Worm (Caenorhabditis elegans) whole organism, L2 larva: ENCODE measurements around the gene C01F6.14.

Experiments
- C34F6.9 ChIP-seq: fragments of 150-350 bp; optimal IDR thresholded peaks from 2 replicates; lab custom pipeline; 2014; ENCODE audit warnings: missing biosample characterization, missing genetic modification characterization
- F13H6.1 ChIP-seq: sonication (generic microtip); optimal IDR thresholded peaks from 2 replicates; lab custom pipeline; 2016; ENCODE audit warnings: missing genetic modification characterization, missing compliant biosample characterization
- R02D3.7 ChIP-seq: fragments of 150-350 bp; optimal IDR thresholded peaks from 2 replicates; lab custom pipeline; 2014; ENCODE audit warnings: missing biosample characterization, missing genetic modification characterization
- Y55F3AM.14 ChIP-seq: fragments of 200-800 bp; sonication (Bioruptor generic); optimal IDR thresholded peaks from 2 replicates; lab custom pipeline; 2018; ENCODE audit warnings: mild to moderate bottlenecking, missing genetic modification characterization, missing compliant biosample characterization
- ZK546.5 ChIP-seq: sonication (generic microtip); optimal IDR thresholded peaks from 2 replicates; lab custom pipeline; 2017; ENCODE audit warnings: missing biosample characterization, missing genetic modification characterization
- alr-1 ChIP-seq: fragments of 150-350 bp; optimal IDR thresholded peaks from 2 replicates; lab custom pipeline; 2014; ENCODE audit warnings: missing biosample characterization, missing genetic modification characterization
- aly-2 ChIP-seq: fragments of 150-350 bp; optimal IDR thresholded peaks from 2 replicates; lab custom pipeline; 2014; ENCODE audit warnings: missing biosample characterization, missing genetic modification characterization
- blmp-1 ChIP-seq: sonication (generic microtip); optimal IDR thresholded peaks from 2 replicates; lab custom pipeline; 2017; ENCODE audit warnings: missing genetic modification characterization, mild to moderate bottlenecking, missing compliant biosample characterization, antibody characterized with exemption, moderate library complexity; ENCODE audit not compliant: insufficient read depth
- ceh-16 ChIP-seq: fragments of 150-350 bp; optimal IDR thresholded peaks from 2 replicates; lab custom pipeline; 2014; ENCODE audit warnings: missing biosample characterization, missing genetic modification characterization
- ceh-82 ChIP-seq: fragments of 150-350 bp; optimal IDR thresholded peaks from 2 replicates; lab custom pipeline; 2014; ENCODE audit warnings: missing biosample characterization, missing genetic modification characterization
- crh-2 ChIP-seq: sonication (generic microtip); optimal IDR thresholded peaks from 2 replicates; lab custom pipeline; 2017; ENCODE audit warnings: missing biosample characterization, missing genetic modification characterization
- dmd-4 ChIP-seq: sonication (generic microtip); optimal IDR thresholded peaks from 2 replicates; lab custom pipeline; 2017; ENCODE audit warnings: missing biosample characterization, missing genetic modification characterization
- egl-27 ChIP-seq: sonication (generic microtip); optimal IDR thresholded peaks from 3 replicates; lab custom pipeline; 2017; ENCODE audit warnings: missing biosample characterization, missing genetic modification reagents, missing genetic modification characterization
- elt-1 ChIP-seq: fragments of 150-350 bp; optimal IDR thresholded peaks from 2 replicates; lab custom pipeline; 2014; ENCODE audit warnings: missing biosample characterization, missing genetic modification characterization
- elt-3 ChIP-seq: sonication (generic microtip); optimal IDR thresholded peaks from 2 replicates; lab custom pipeline; 2017; ENCODE audit warnings: missing biosample characterization, missing genetic modification characterization
- fos-1 ChIP-seq: fragments of 150-350 bp; optimal IDR thresholded peaks from 2 replicates; lab custom pipeline; 2014; ENCODE audit warnings: missing biosample characterization, missing genetic modification characterization
- gmeb-1 ChIP-seq: fragments of 150-350 bp; optimal IDR thresholded peaks from 2 replicates; lab custom pipeline; 2014; ENCODE audit warnings: missing biosample characterization, missing genetic modification characterization
- lin-11 ChIP-seq: fragments of 150-350 bp; sonication (generic microtip); optimal IDR thresholded peaks from 2 replicates; lab custom pipeline; 2014; ENCODE audit warnings: missing biosample characterization, missing genetic modification characterization, inconsistent platforms, mixed read lengths
- lin-13 ChIP-seq: fragments of 150-350 bp; optimal IDR thresholded peaks from 2 replicates; lab custom pipeline; 2014; ENCODE audit warnings: missing biosample characterization, missing genetic modification reagents, missing genetic modification characterization
- lin-39 ChIP-seq: fragments of 150-350 bp; optimal IDR thresholded peaks from 2 replicates; lab custom pipeline; 2014; ENCODE audit warnings: missing biosample characterization, missing genetic modification reagents, missing genetic modification characterization
- lsy-2 ChIP-seq, 2 experiments: fragments of 150-350 bp in 1 of 2; sonication (generic microtip) in 1 of 2; optimal IDR thresholded peaks; 2 replicates each; lab custom pipeline; 2014 to 2017; ENCODE audit warnings: missing biosample characterization in 2 of 2, missing genetic modification characterization in 2 of 2
- mab-5 ChIP-seq: fragments of 150-350 bp; optimal IDR thresholded peaks from 2 replicates; lab custom pipeline; 2014; ENCODE audit warnings: missing biosample characterization, missing genetic modification characterization
- mbf-1 ChIP-seq: sonication (generic microtip); optimal IDR thresholded peaks from 2 replicates; lab custom pipeline; 2017; ENCODE audit warnings: missing biosample characterization, missing genetic modification characterization
- mdl-1 ChIP-seq, 2 experiments: fragments of 150-350 bp in 1 of 2; sonication (generic microtip) in 1 of 2; optimal IDR thresholded peaks; 2 replicates each; lab custom pipeline; 2017; ENCODE audit warnings: missing biosample characterization in 2 of 2, missing genetic modification characterization in 2 of 2
- nhr-11 ChIP-seq: fragments of 150-350 bp; optimal IDR thresholded peaks from 2 replicates; lab custom pipeline; 2014; ENCODE audit warnings: missing biosample characterization, missing genetic modification characterization
- nhr-12 ChIP-seq: fragments of 150-350 bp; optimal IDR thresholded peaks from 2 replicates; lab custom pipeline; 2014; ENCODE audit warnings: missing biosample characterization, missing genetic modification characterization
- nhr-129 ChIP-seq: fragments of 150-350 bp; optimal IDR thresholded peaks from 2 replicates; lab custom pipeline; 2014; ENCODE audit warnings: missing biosample characterization, missing genetic modification characterization
- nhr-21 ChIP-seq: fragments of 150-350 bp; optimal IDR thresholded peaks from 2 replicates; lab custom pipeline; 2014; ENCODE audit warnings: missing biosample characterization, missing genetic modification characterization
- nhr-23 ChIP-seq: fragments of 150-350 bp; optimal IDR thresholded peaks from 2 replicates; lab custom pipeline; 2014; ENCODE audit warnings: missing biosample characterization, missing genetic modification reagents, missing genetic modification characterization
- nhr-237 ChIP-seq: fragments of 150-350 bp; optimal IDR thresholded peaks from 2 replicates; lab custom pipeline; 2014; ENCODE audit warnings: missing biosample characterization, missing genetic modification characterization
- nhr-25 ChIP-seq: fragments of 150-350 bp; sonication (generic microtip); optimal IDR thresholded peaks from 3 replicates; lab custom pipeline; 2014; ENCODE audit warnings: missing biosample characterization, missing genetic modification characterization
- nhr-6 ChIP-seq: fragments of 150-350 bp; optimal IDR thresholded peaks from 2 replicates; lab custom pipeline; 2014; ENCODE audit warnings: missing biosample characterization, missing genetic modification characterization
- nhr-77 ChIP-seq: fragments of 150-350 bp; optimal IDR thresholded peaks from 2 replicates; lab custom pipeline; 2014; ENCODE audit warnings: missing biosample characterization, missing genetic modification characterization
- peb-1 ChIP-seq: fragments of 150-350 bp; optimal IDR thresholded peaks from 2 replicates; lab custom pipeline; 2014; ENCODE audit warnings: missing biosample characterization, missing genetic modification characterization
- sem-4 ChIP-seq: fragments of 150-350 bp; optimal IDR thresholded peaks from 2 replicates; lab custom pipeline; 2014; ENCODE audit warnings: missing biosample characterization, missing genetic modification reagents, missing genetic modification characterization
- skn-1 ChIP-seq: sonication (generic microtip); optimal IDR thresholded peaks from 2 replicates; lab custom pipeline; 2017; ENCODE audit warnings: missing biosample characterization, missing genetic modification characterization
- sma-3 ChIP-seq: sonication (generic microtip); optimal IDR thresholded peaks from 2 replicates; lab custom pipeline; 2016; ENCODE audit warnings: missing genetic modification reagents, missing genetic modification characterization, missing compliant biosample characterization
- sma-9 ChIP-seq, 2 experiments: fragments of 150-350 bp in 1 of 2; sonication (generic microtip) in 1 of 2; optimal IDR thresholded peaks; 2 replicates each; lab custom pipeline; 2014 to 2016; ENCODE audit warnings: missing genetic modification characterization in 2 of 2, mild to moderate bottlenecking in 1 of 2, missing biosample characterization in 1 of 2, missing compliant biosample characterization in 1 of 2, missing genetic modification reagents in 1 of 2, moderate library complexity in 1 of 2
- snpc-4 ChIP-seq: fragments of 150-350 bp; optimal IDR thresholded peaks from 2 replicates; lab custom pipeline; 2014; ENCODE audit warnings: missing biosample characterization, missing genetic modification characterization
- unc-39 ChIP-seq: fragments of 150-350 bp; optimal IDR thresholded peaks from 2 replicates; lab custom pipeline; 2014; ENCODE audit warnings: missing biosample characterization, missing genetic modification characterization
- unc-55 ChIP-seq: fragments of 150-350 bp; sonication (generic microtip); optimal IDR thresholded peaks from 3 replicates; lab custom pipeline; 2014; ENCODE audit warnings: missing biosample characterization, missing genetic modification reagents, missing genetic modification characterization
- unc-62 ChIP-seq: fragments of 150-350 bp; optimal IDR thresholded peaks from 2 replicates; lab custom pipeline; 2014; ENCODE audit warnings: missing biosample characterization, missing genetic modification reagents, missing genetic modification characterization
- zag-1 ChIP-seq: fragments of 150-350 bp; optimal IDR thresholded peaks from 2 replicates; lab custom pipeline; 2014; ENCODE audit warnings: missing biosample characterization, missing genetic modification characterization
- ztf-11 ChIP-seq: sonication (generic microtip); optimal IDR thresholded peaks from 2 replicates; lab custom pipeline; 2017; ENCODE audit warnings: missing biosample characterization, missing genetic modification characterization
- ztf-4 ChIP-seq: fragments of 150-350 bp; optimal IDR thresholded peaks from 2 replicates; lab custom pipeline; 2014; ENCODE audit warnings: missing biosample characterization, missing genetic modification characterization

C01F6.14 gene

DNA sequence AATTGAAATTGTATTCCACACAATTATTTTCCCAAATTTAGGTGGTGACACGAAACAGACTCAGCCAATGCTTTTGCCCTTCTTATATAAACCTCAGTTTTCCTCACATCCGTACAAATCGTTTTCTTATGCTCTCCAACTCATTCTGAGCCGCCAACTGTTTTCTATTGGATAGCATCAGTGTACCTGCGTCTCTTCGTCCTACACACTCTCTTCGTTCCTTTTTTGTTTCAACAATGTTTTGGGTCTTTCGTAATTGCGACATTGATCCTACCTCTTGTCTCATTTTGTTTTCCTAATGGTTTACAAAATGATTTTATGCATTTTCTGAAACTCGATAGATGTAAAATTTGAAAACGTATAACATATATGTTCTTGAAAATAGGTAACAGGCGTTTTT is 24.6 kb downstream of the C01F6.14 start:
- TF ChIP-seq nhr-6 (no peak), C34F6.9 (tag; lab: Kevin White, UChicago) (peak; percentile 11), snpc-4 (tag; lab: Kevin White, UChicago) (no peak), blmp-1 (no peak), skn-1 (no peak), unc-55 (GFP tag; lab: Kevin White, UChicago) (no peak), lsy-2 (tag; optimal IDR thresholded peaks at IDR 0.05; lab: Kevin White, UChicago) (peak in 1 of 2 experiments; percentile 26), elt-3 (tag; lab: Kevin White, UChicago) (no peak), nhr-77 (tag; lab: Kevin White, UChicago) (no peak), lin-11 (tag; lab: Kevin White, UChicago) (no peak), sma-9 (GFP tag; optimal IDR thresholded peaks at IDR 0.05; lab: Kevin White, UChicago) (peak; percentile 19), sma-9 (tag; optimal IDR thresholded peaks at IDR 0.05; lab: Kevin White, UChicago) (no peak), unc-39 (tag; lab: Kevin White, UChicago) (no peak), aly-2 (tag; lab: Kevin White, UChicago) (no peak), nhr-129 (tag; lab: Kevin White, UChicago) (peak; percentile 36), nhr-23 (tag; lab: Kevin White, UChicago) (no peak), ZK546.5 (no peak), F13H6.1 (no peak), R02D3.7 (tag; lab: Kevin White, UChicago) (no peak), alr-1 (no peak), mdl-1 (tag; optimal IDR thresholded peaks at IDR 0.05; lab: Kevin White, UChicago) (no peak), sem-4 (no peak)

DNA sequence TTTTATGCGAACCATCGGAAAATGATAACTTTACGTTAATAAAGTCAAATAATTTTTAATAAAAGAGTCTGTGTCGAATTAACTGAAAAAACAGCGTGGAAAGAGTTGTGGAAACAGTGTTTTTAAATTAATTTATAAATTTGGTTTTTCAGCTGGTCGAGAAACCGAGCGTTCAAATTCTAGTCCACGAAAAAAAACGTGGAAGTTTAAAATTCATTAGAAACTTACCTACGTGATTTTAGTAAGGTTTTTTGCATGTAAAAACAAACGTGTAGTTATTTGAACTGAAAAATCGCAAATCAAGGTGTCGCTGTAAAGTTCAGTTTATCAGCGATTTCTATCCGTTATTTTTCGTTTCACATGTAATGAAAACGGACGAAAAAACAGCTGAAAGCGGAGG is 25.5 kb downstream of the C01F6.14 start, which contains the start of gene mans-4:
TSS of gene mans-4 (minus strand) at position 101 of the 400 bp plus-strand sequence.
- TF ChIP-seq aly-2 (tag; lab: Kevin White, UChicago) (no peak), dmd-4 (tag; lab: Kevin White, UChicago) (no peak), gmeb-1 (tag; lab: Kevin White, UChicago) (no peak), elt-1 (tag; lab: Kevin White, UChicago) (no peak), ztf-4 (tag; lab: Kevin White, UChicago) (no peak), ceh-16 (tag; lab: Kevin White, UChicago) (no peak), unc-55 (GFP tag; lab: Kevin White, UChicago) (no peak), nhr-12 (no peak), lin-11 (tag; lab: Kevin White, UChicago) (no peak), nhr-237 (no peak), blmp-1 (no peak), skn-1 (no peak), nhr-11 (tag; lab: Kevin White, UChicago) (no peak), nhr-77 (tag; lab: Kevin White, UChicago) (no peak)

DNA sequence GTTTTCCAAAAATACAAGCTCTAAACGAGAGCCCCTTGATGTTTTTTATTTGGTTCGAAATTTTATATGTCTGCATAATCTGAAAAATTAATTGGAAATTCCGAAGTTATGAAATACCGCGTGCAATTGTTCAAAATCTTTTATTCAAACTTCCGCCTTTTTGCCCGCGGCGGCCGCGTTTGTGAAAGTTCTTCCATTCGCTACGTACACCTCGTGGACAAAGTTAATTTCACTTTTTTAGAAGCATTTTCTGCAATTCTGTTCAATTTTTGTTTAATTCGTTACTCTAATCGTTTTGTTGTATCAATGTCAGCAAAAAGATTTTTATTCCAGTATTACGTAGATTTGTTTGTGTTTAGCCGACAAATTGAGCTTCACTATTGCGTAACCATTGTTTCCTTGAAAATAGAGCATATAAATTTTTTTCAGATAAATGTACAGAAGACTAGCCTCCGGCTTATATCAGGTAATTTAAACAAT is 29.6 kb downstream of the C01F6.14 start, which contains the start of gene mppb-1:
TSS of gene mppb-1 (plus strand) at position 430 of the 480 bp plus-strand sequence.
- TF ChIP-seq lin-11 (tag; lab: Kevin White, UChicago) = peak; percentile 65
- TF ChIP-seq nhr-77 (tag; lab: Kevin White, UChicago) = no peak
- TF ChIP-seq C34F6.9 (tag; lab: Kevin White, UChicago) = peak; percentile 85
- peak; percentile 60 for TF ChIP-seq mab-5 (tag; lab: Kevin White, UChicago)
- TF ChIP-seq mdl-1 (tag; optimal IDR thresholded peaks at IDR 0.05; lab: Kevin White, UChicago) = peak in 1 of 2 experiments; percentile 39
- TF ChIP-seq nhr-25 = peak; percentile 84
- TF ChIP-seq zag-1 (tag; lab: Kevin White, UChicago) = peak; percentile 28
- TF ChIP-seq alr-1 = no peak
- TF ChIP-seq nhr-129 (tag; lab: Kevin White, UChicago) = peak; percentile 65
- peak; percentile 91 for TF ChIP-seq unc-55 (GFP tag; lab: Kevin White, UChicago)
- TF ChIP-seq aly-2 (tag; lab: Kevin White, UChicago) = no peak
- no peak for TF ChIP-seq ceh-82 (tag; lab: Kevin White, UChicago)
- TF ChIP-seq elt-1 (tag; lab: Kevin White, UChicago) = no peak
- TF ChIP-seq snpc-4 (tag; lab: Kevin White, UChicago) = peak; percentile 23
- TF ChIP-seq nhr-23 (tag; lab: Kevin White, UChicago) = no peak
- TF ChIP-seq blmp-1 = peak; percentile 95
- TF ChIP-seq crh-2 (tag; lab: Kevin White, UChicago) = peak; percentile 75
- peak; percentile 77 for TF ChIP-seq F13H6.1
- no peak for TF ChIP-seq mbf-1 (tag; lab: Kevin White, UChicago)
- TF ChIP-seq nhr-21 (tag; lab: Kevin White, UChicago) = peak; percentile 64
- no peak for TF ChIP-seq nhr-237
- TF ChIP-seq Y55F3AM.14 (GFP tag; lab: Kevin White, UChicago) = peak; percentile 26
- peak; percentile 96 for TF ChIP-seq gmeb-1 (tag; lab: Kevin White, UChicago)
- no peak for TF ChIP-seq nhr-6
- peak; percentile 67 for TF ChIP-seq ztf-4 (tag; lab: Kevin White, UChicago)
- TF ChIP-seq sem-4 = no peak
- peak; percentile 83 for TF ChIP-seq lin-13 (GFP tag; lab: Kevin White, UChicago)
- no peak for TF ChIP-seq unc-62 (GFP tag; lab: Kevin White, UChicago)
- TF ChIP-seq sma-3 (GFP tag; lab: Kevin White, UChicago) = peak; percentile 87
- peak; percentile 18 for TF ChIP-seq skn-1
- TF ChIP-seq ZK546.5 = no peak
- TF ChIP-seq peb-1 (tag; lab: Kevin White, UChicago) = no peak
- no peak for TF ChIP-seq lin-39
- no peak for TF ChIP-seq dmd-4 (tag; lab: Kevin White, UChicago)
- TF ChIP-seq sma-9 (GFP tag; optimal IDR thresholded peaks at IDR 0.05; lab: Kevin White, UChicago) = peak; percentile 92
- TF ChIP-seq sma-9 (tag; optimal IDR thresholded peaks at IDR 0.05; lab: Kevin White, UChicago) = no peak
- TF ChIP-seq ztf-11 (tag; lab: Kevin White, UChicago) = no peak
- peak; percentile 51 for TF ChIP-seq fos-1 (tag; lab: Kevin White, UChicago)
- TF ChIP-seq lsy-2 (tag; optimal IDR thresholded peaks at IDR 0.05; lab: Kevin White, UChicago) = peak; percentile 63 to 85
- TF ChIP-seq egl-27 (tag; lab: Kevin White, UChicago) = peak; percentile 1
- TF ChIP-seq nhr-12 = no peak
